Worm (Caenorhabditis elegans) whole organism, L2 larva: ENCODE data around the gene npp-27.

Experiments used
- ama-1 ChIP-seq: fragments of 150-350 bp; optimal IDR thresholded peaks from 2 replicates; lab custom pipeline; 2018; ENCODE audit warnings: inconsistent platforms
- fos-1 ChIP-seq: fragments of 150-350 bp; optimal IDR thresholded peaks from 2 replicates; lab custom pipeline; 2014; ENCODE audit warnings: missing biosample characterization, missing genetic modification characterization
- mab-5 ChIP-seq: fragments of 150-350 bp; optimal IDR thresholded peaks from 2 replicates; lab custom pipeline; 2014; ENCODE audit warnings: missing biosample characterization, missing genetic modification characterization

ce11 chrIV:7903359-7903758, 6.7 kb downstream of the npp-27 start, which contains the start of gene C49H3.6:
- TF ChIP-seq ama-1 (lab: Kevin White, UChicago) (no peak), fos-1 (tag; lab: Kevin White, UChicago) (no peak), mab-5 (tag; lab: Kevin White, UChicago) (no peak)
